Worm (Caenorhabditis elegans): ENCODE data around the gene T22C8.1.

The T22C8.1 gene

ce11 chrII:8611330-8611729 is 1.2 kb upstream of the T22C8.1 start:
- TF ChIP-seq madf-9 (GFP tag; conservative IDR thresholded peaks at IDR 0.05) (no peak), hif-1 (tag; optimal IDR thresholded peaks at IDR 0.05) (no peak), ceh-44 (GFP tag; IDR thresholded peaks at IDR 0.05) (no peak), F44E2.7 (GFP tag; IDR thresholded peaks at IDR 0.05) (no peak), tra-1 (GFP tag; IDR thresholded peaks at IDR 0.05) (no peak), aly-2 (tag; optimal IDR thresholded peaks at IDR 0.05) (no peak), unc-130 (GFP tag; optimal IDR thresholded peaks at IDR 0.05) (no peak), daf-19 (GFP tag; conservative IDR thresholded peaks at IDR 0.05) (no peak)

ce11 chrII:8616155-8616554 is 3.6 kb downstream of the T22C8.1 start:
- no peak for TF ChIP-seq F37D6.2 (tag; optimal IDR thresholded peaks at IDR 0.05)
- TF ChIP-seq mdl-1 (tag; optimal IDR thresholded peaks at IDR 0.05) = no peak
- peak in 1 of 2 experiments; percentile 91 for TF ChIP-seq unc-62 (GFP tag; optimal IDR thresholded peaks at IDR 0.05 in 1 of 2)
- no peak for TF ChIP-seq unc-62 (tag; optimal IDR thresholded peaks at IDR 0.05)

ce11 chrII:8617516-8617915 is 4.9 kb downstream of the T22C8.1 start, which contains the start of gene chhy-1:
Gene chhy-1 (minus strand): TSS chrII:8617616.
- TF ChIP-seq gei-8 (GFP tag; optimal IDR thresholded peaks at IDR 0.05) = no peak

ce11 chrII:8621883-8622282 is 9.3 kb downstream of the T22C8.1 start, which contains the start of gene T22C8.3:
Gene T22C8.3 (minus strand): TSS chrII:8621983.
- TF ChIP-seq zip-11 (GFP tag; IDR thresholded peaks at IDR 0.05) (no peak), spr-1 (tag; optimal IDR thresholded peaks at IDR 0.05) (no peak), ZK337.2 (GFP tag; IDR thresholded peaks at IDR 0.05) (no peak), nhr-28 (tag; optimal IDR thresholded peaks at IDR 0.05) (peak; percentile 14), snpc-4 (tag; optimal IDR thresholded peaks at IDR 0.05) (no peak), dmd-8 (GFP tag; IDR thresholded peaks at IDR 0.05) (no peak), F44E2.7 (GFP tag; IDR thresholded peaks at IDR 0.05) (no peak)

- no peak for TF ChIP-seq egl-27 (tag; optimal IDR thresholded peaks at IDR 0.05)
- TF ChIP-seq lin-39 (tag; optimal IDR thresholded peaks at IDR 0.05) = no peak
- no peak for TF ChIP-seq F37D6.2 (tag; optimal IDR thresholded peaks at IDR 0.05)
- TF ChIP-seq ces-1 (GFP tag; optimal IDR thresholded peaks at IDR 0.05) = no peak
- TF ChIP-seq hmg-1.1 (GFP tag; IDR thresholded peaks at IDR 0.05) = no peak
- TF ChIP-seq F26F4.8 (GFP tag; conservative IDR thresholded peaks at IDR 0.05) = no peak
- TF ChIP-seq hlh-30 (tag; optimal IDR thresholded peaks at IDR 0.05; ENCODE audit: insufficient read depth) = no peak
- TF ChIP-seq mdl-1 (tag; optimal IDR thresholded peaks at IDR 0.05) = no peak
- TF ChIP-seq dmd-8 (GFP tag; IDR thresholded peaks at IDR 0.05) = no peak
- no peak for TF ChIP-seq D1046.2 (GFP tag; IDR thresholded peaks at IDR 0.05)
- no peak for TF ChIP-seq arid-1 (GFP tag; conservative IDR thresholded peaks at IDR 0.05)
- TF ChIP-seq set-16 (GFP tag; IDR thresholded peaks at IDR 0.05) = no peak
- TF ChIP-seq zip-11 (GFP tag; IDR thresholded peaks at IDR 0.05) = no peak
- no peak for TF ChIP-seq duxl-1 (tag; optimal IDR thresholded peaks at IDR 0.05; ENCODE audit: poor library complexity)
- no peak for TF ChIP-seq lir-3 (tag; optimal IDR thresholded peaks at IDR 0.05)
- TF ChIP-seq ztf-7 (tag; optimal IDR thresholded peaks at IDR 0.05) = no peak
- TF ChIP-seq mep-1 (tag; optimal IDR thresholded peaks at IDR 0.05) = no peak
- no peak for TF ChIP-seq ztf-11 (tag; optimal IDR thresholded peaks at IDR 0.05)
These were observed 10.8 kb downstream of the T22C8.1 start, which contains the start of gene T22C8.4 for ce11 chrII:8623396-8623795. Gene T22C8.4 (minus strand): TSS chrII:8623496.

- no peak for TF ChIP-seq cey-2 (tag; optimal IDR thresholded peaks at IDR 0.05; ENCODE audit: borderline replicate concordance, insufficient read depth)
- TF ChIP-seq ceh-82 (tag; optimal IDR thresholded peaks at IDR 0.05) = no peak
- no peak for TF ChIP-seq fos-1 (tag; optimal IDR thresholded peaks at IDR 0.05)
- peak; percentile 97 for TF ChIP-seq pqm-1 (tag; optimal IDR thresholded peaks at IDR 0.05)
- no peak for TF ChIP-seq jun-1 (tag; optimal IDR thresholded peaks at IDR 0.05)
- no peak for TF ChIP-seq ZK337.2 (GFP tag; IDR thresholded peaks at IDR 0.05)
- TF ChIP-seq skn-1 (tag; optimal IDR thresholded peaks at IDR 0.05) = no peak
- no peak for TF ChIP-seq R02D3.7 (tag; optimal IDR thresholded peaks at IDR 0.05)
- TF ChIP-seq dmd-6 (GFP tag; IDR thresholded peaks at IDR 0.05) = peak; percentile 84
- TF ChIP-seq aha-1 (tag) = peak; percentile 50
- TF ChIP-seq daf-12 (tag; optimal IDR thresholded peaks at IDR 0.05) = no peak
- TF ChIP-seq mxl-3 (GFP tag; optimal IDR thresholded peaks at IDR 0.05) = peak; percentile 52
- peak; percentile 76 for TF ChIP-seq nhr-77 (tag; optimal IDR thresholded peaks at IDR 0.05)
- TF ChIP-seq mep-1 (tag; optimal IDR thresholded peaks at IDR 0.05) = no peak
These were observed 12.6 kb downstream of the T22C8.1 start, which contains the start of gene sptf-2 for ce11 chrII:8625163-8625562. Gene sptf-2 (plus strand): TSS chrII:8625459.

All from whole organism, L4 larva.